Fruit fly (Drosophila melanogaster) whole organism: ENCODE results near the gene CG14958.

Experiments used
- CG8478 ChIP-seq: fragments of >200 bp; optimal IDR thresholded peaks from 2 replicates; lab custom pipeline; 2018; ENCODE audit warnings: inconsistent platforms
- Dll ChIP-seq: fragments of >200 bp; optimal IDR thresholded peaks from 2 replicates; lab custom pipeline; 2017
- EcR ChIP-seq, 2 experiments: fragments of >200 bp; optimal IDR thresholded peaks; 2 replicates each; lab custom pipeline; 2017; ENCODE audit warnings: missing biosample characterization in 2 of 2, missing genetic modification characterization in 2 of 2, missing genetic modification reagents in 2 of 2
- usp ChIP-seq: fragments of >200 bp; optimal IDR thresholded peaks from 2 replicates; lab custom pipeline; 2017; ENCODE audit warnings: missing biosample characterization, missing genetic modification characterization, mixed read lengths

DNA sequence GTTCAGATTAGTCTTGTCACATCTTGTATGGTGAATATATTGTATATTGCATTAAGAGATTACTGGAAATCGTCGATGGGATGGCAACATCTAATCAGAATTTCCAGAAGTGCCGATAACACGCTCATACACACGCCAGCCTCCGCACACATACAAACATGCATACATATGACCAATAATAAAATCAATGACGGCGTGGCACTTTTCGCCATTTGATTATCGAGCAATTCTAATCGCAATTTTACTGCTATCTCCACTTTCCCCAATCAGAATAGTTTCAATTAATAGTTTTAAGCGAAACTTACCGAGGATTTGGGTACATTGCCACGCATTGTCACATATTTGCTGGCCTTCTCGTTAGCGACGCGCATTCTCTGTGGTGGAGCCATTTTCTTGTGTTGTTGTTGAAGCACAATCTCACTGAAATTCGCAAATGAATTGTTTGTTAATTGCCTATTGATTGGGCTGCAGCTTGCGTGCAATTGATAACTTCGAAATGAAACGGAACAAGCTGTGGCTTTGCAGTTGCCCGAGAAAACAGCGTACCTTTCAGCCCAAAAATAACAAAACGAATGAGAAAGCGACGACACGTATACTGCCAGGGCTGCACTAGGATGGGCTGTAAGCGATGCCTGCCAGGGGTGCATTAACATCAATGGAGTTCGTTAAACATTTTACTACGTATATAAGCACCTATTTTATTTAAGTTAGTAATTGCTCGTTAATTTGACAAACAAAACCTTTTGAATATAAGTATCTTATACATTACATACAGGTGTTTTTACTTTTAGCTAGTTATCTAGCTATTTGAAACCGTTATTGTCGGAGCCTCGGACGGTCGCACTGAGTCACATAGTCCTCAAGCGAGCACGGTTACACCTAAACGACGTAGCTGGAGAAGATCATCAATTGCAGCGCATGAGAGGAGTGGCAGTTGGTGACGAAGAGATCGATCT is 8.9 kb downstream of the CG14958 start, which contains the start of the genes CG32276 and gry:
- TF ChIP-seq EcR (GFP tag; optimal IDR thresholded peaks at IDR 0.05; lab: Kevin White, UChicago) (no peak), usp (GFP tag; lab: Kevin White, UChicago) (no peak), CG8478 (lab: Kevin White, UChicago) (no peak), Dll (lab: Kevin White, UChicago) (no peak)
